Worm (Caenorhabditis elegans) whole organism, L1 larva: ENCODE measurements around the gene gpa-10.
A peak's percentile ranks its signal among the peaks of the same experiment; 100 is the strongest.

Source experiments
- C04F5.9 ChIP-seq: sonication (generic microtip); optimal IDR thresholded peaks from 2 replicates; lab custom pipeline; 2016; ENCODE audit warnings: missing genetic modification characterization, missing compliant biosample characterization
- C16A3.4 ChIP-seq: fragments of 150-350 bp; optimal IDR thresholded peaks from 2 replicates; lab custom pipeline; 2014; ENCODE audit warnings: missing biosample characterization, missing genetic modification characterization
- Y116A8C.19 ChIP-seq: sonication (generic microtip); optimal IDR thresholded peaks from 2 replicates; lab custom pipeline; 2016; ENCODE audit warnings: missing compliant biosample characterization, missing genetic modification characterization, borderline replicate concordance
- alr-1 ChIP-seq: fragments of 200-800 bp; sonication (Bioruptor generic); optimal IDR thresholded peaks from 2 replicates; lab custom pipeline; 2018; ENCODE audit warnings: borderline replicate concordance, mild to moderate bottlenecking, missing genetic modification characterization, missing compliant biosample characterization
- ama-1 ChIP-seq: fragments of 150-350 bp; optimal IDR thresholded peaks from 2 replicates; lab custom pipeline; 2014
- blmp-1 ChIP-seq: fragments of 150-350 bp; optimal IDR thresholded peaks from 2 replicates; lab custom pipeline; 2014; ENCODE audit warnings: missing biosample characterization, missing genetic modification characterization
- ceh-90 ChIP-seq: sonication (generic microtip); optimal IDR thresholded peaks from 2 replicates; lab custom pipeline; 2016; ENCODE audit warnings: missing genetic modification characterization, missing compliant biosample characterization
- dsc-1 ChIP-seq: sonication (generic microtip); optimal IDR thresholded peaks from 2 replicates; lab custom pipeline; 2016; ENCODE audit warnings: mild to moderate bottlenecking, missing genetic modification characterization, missing compliant biosample characterization
- efl-1 ChIP-seq, 4 experiments: fragments of 150-350 bp; optimal IDR thresholded peaks in 3 of 4; peaks in 1 of 4; 1 replicate in 1 of 4; 2 replicates in 3 of 4; lab custom pipeline; 2014; ENCODE audit warnings: missing biosample characterization in 2 of 4, missing genetic modification characterization in 2 of 4, missing genetic modification reagents in 2 of 4
- egl-27 ChIP-seq, 2 experiments: fragments of 150-350 bp in 1 of 2; sonication (generic microtip); optimal IDR thresholded peaks; 3 replicates each; lab custom pipeline; 2017 to 2018; ENCODE audit warnings: missing biosample characterization in 2 of 2, missing genetic modification characterization in 2 of 2, missing genetic modification reagents in 2 of 2
- elt-3 ChIP-seq, 6 experiments: fragments of 150-350 bp in 1 of 6; sonication (generic microtip); optimal IDR thresholded peaks; 2 replicates each; lab custom pipeline; 2017 to 2018; ENCODE audit warnings: missing biosample characterization in 6 of 6, missing genetic modification characterization in 6 of 6, inconsistent platforms in 1 of 6
- ets-5 ChIP-seq: fragments of 200-800 bp; sonication (Bioruptor generic); IDR thresholded peaks from 2 replicates; pipeline ENCODE4 v1.3.6; 2022; ENCODE audit warnings: missing genetic modification characterization, missing compliant biosample characterization
- grh-1 ChIP-seq: fragments of 200-800 bp; sonication (Bioruptor generic); IDR thresholded peaks from 2 replicates; pipeline ENCODE4 v1.3.6; 2022; ENCODE audit warnings: missing genetic modification reagents, missing genetic modification characterization, missing compliant biosample characterization
- hlh-17 ChIP-seq: fragments of 200-800 bp; sonication (Bioruptor generic); optimal IDR thresholded peaks from 2 replicates; lab custom pipeline; 2018; ENCODE audit warnings: missing genetic modification characterization, mild to moderate bottlenecking, missing compliant biosample characterization, moderate library complexity, borderline replicate concordance
- irx-1 ChIP-seq: sonication (generic microtip); optimal IDR thresholded peaks from 2 replicates; lab custom pipeline; 2016; ENCODE audit warnings: missing genetic modification characterization, missing compliant biosample characterization
- lin-13 ChIP-seq: fragments of 150-350 bp; optimal IDR thresholded peaks from 2 replicates; lab custom pipeline; 2014; ENCODE audit warnings: missing biosample characterization, missing genetic modification reagents, missing genetic modification characterization
- lin-14 ChIP-seq: fragments of 200-800 bp; sonication (Bioruptor generic); optimal IDR thresholded peaks from 2 replicates; lab custom pipeline; 2018; ENCODE audit warnings: mild to moderate bottlenecking, missing genetic modification characterization, moderate library complexity, missing compliant biosample characterization
- lin-15B ChIP-seq: fragments of 150-350 bp; sonication (generic microtip); optimal IDR thresholded peaks from 3 replicates; lab custom pipeline; 2014; ENCODE audit warnings: missing biosample characterization, missing genetic modification characterization
- lin-35 ChIP-seq, 2 experiments: fragments of 150-350 bp; optimal IDR thresholded peaks; 2 replicates each; lab custom pipeline; 2014; ENCODE audit warnings: missing biosample characterization in 2 of 2, missing genetic modification characterization in 2 of 2, missing genetic modification reagents in 2 of 2
- lsy-2 ChIP-seq, 2 experiments: fragments of 150-350 bp; optimal IDR thresholded peaks; 2 replicates each; lab custom pipeline; 2014; ENCODE audit warnings: missing biosample characterization in 2 of 2, missing genetic modification characterization in 2 of 2
- mdl-1 ChIP-seq, 2 experiments: fragments of 150-350 bp; optimal IDR thresholded peaks; 2 replicates each; lab custom pipeline; 2014 to 2017; ENCODE audit warnings: missing biosample characterization in 2 of 2, missing genetic modification characterization in 2 of 2, inconsistent platforms in 1 of 2
- nhr-12 ChIP-seq: sonication (generic microtip); optimal IDR thresholded peaks from 2 replicates; lab custom pipeline; 2017; ENCODE audit warnings: missing biosample characterization, missing genetic modification characterization
- nhr-19 ChIP-seq: fragments of 200-800 bp; sonication (Bioruptor generic); conservative IDR thresholded peaks from 2 replicates; pipeline ENCODE4 v1.3.6; 2022; ENCODE audit warnings: missing genetic modification characterization, missing compliant biosample characterization
- nhr-20 ChIP-seq: sonication (generic microtip); optimal IDR thresholded peaks from 2 replicates; lab custom pipeline; 2016; ENCODE audit warnings: mild to moderate bottlenecking, missing genetic modification characterization, missing compliant biosample characterization
- nhr-237 ChIP-seq: fragments of 150-350 bp; optimal IDR thresholded peaks from 2 replicates; lab custom pipeline; 2014; ENCODE audit warnings: missing biosample characterization, missing genetic modification characterization
- nhr-71 ChIP-seq: sonication (generic microtip); optimal IDR thresholded peaks from 2 replicates; lab custom pipeline; 2016; ENCODE audit warnings: mild to moderate bottlenecking, missing genetic modification characterization, moderate library complexity, missing compliant biosample characterization
- nhr-76 ChIP-seq: sonication (generic microtip); optimal IDR thresholded peaks from 2 replicates; lab custom pipeline; 2017; ENCODE audit warnings: missing biosample characterization, missing genetic modification characterization
- nhr-84 ChIP-seq: sonication (generic microtip); optimal IDR thresholded peaks from 2 replicates; lab custom pipeline; 2017; ENCODE audit warnings: missing biosample characterization, missing genetic modification characterization
- nhr-85 ChIP-seq: sonication (generic microtip); peaks from one replicate; lab custom pipeline; 2016; ENCODE audit warnings: missing genetic modification characterization, inconsistent platforms, missing compliant biosample characterization
- nhr-90 ChIP-seq: sonication (generic microtip); optimal IDR thresholded peaks from 2 replicates; lab custom pipeline; 2016; ENCODE audit warnings: mild to moderate bottlenecking, missing genetic modification characterization, missing compliant biosample characterization; ENCODE audit not compliant: poor library complexity
- pag-3 ChIP-seq: sonication (generic microtip); optimal IDR thresholded peaks from 2 replicates; lab custom pipeline; 2017; ENCODE audit warnings: missing genetic modification characterization, mild to moderate bottlenecking, missing compliant biosample characterization, antibody characterized with exemption, borderline replicate concordance; ENCODE audit not compliant: insufficient read depth
- pqm-1 ChIP-seq: sonication (generic microtip); optimal IDR thresholded peaks from 3 replicates; lab custom pipeline; 2017; ENCODE audit warnings: missing biosample characterization, missing genetic modification characterization
- rnt-1 ChIP-seq: sonication (generic microtip); optimal IDR thresholded peaks from 2 replicates; lab custom pipeline; 2016; ENCODE audit warnings: mild to moderate bottlenecking, missing genetic modification characterization, moderate library complexity, missing compliant biosample characterization
- skn-1 ChIP-seq: fragments of 150-350 bp; optimal IDR thresholded peaks from 2 replicates; lab custom pipeline; 2014; ENCODE audit warnings: missing biosample characterization, missing genetic modification characterization
- snu-23 ChIP-seq: sonication (generic microtip); optimal IDR thresholded peaks from 2 replicates; lab custom pipeline; 2016; ENCODE audit warnings: missing genetic modification characterization, missing compliant biosample characterization
- swsn-7 ChIP-seq: sonication (generic microtip); optimal IDR thresholded peaks from 2 replicates; lab custom pipeline; 2016; ENCODE audit warnings: missing genetic modification characterization, missing compliant biosample characterization
- tbx-2 ChIP-seq: sonication (generic microtip); optimal IDR thresholded peaks from 2 replicates; lab custom pipeline; 2016; ENCODE audit warnings: missing genetic modification characterization, missing compliant biosample characterization
- tlp-1 ChIP-seq: fragments of 150-350 bp; optimal IDR thresholded peaks from 2 replicates; lab custom pipeline; 2014; ENCODE audit warnings: missing biosample characterization, missing genetic modification characterization
- unc-130 ChIP-seq: fragments of 150-350 bp; optimal IDR thresholded peaks from 2 replicates; lab custom pipeline; 2017; ENCODE audit warnings: missing biosample characterization, missing genetic modification characterization, inconsistent platforms
- vab-15 ChIP-seq: sonication (generic microtip); optimal IDR thresholded peaks from 2 replicates; lab custom pipeline; 2017; ENCODE audit warnings: missing genotype, mild to moderate bottlenecking, missing genetic modification characterization, missing compliant biosample characterization
- zip-4 ChIP-seq: fragments of 200-800 bp; sonication (Bioruptor generic); optimal IDR thresholded peaks from 2 replicates; lab custom pipeline; 2018; ENCODE audit warnings: mild to moderate bottlenecking, missing genetic modification characterization, moderate library complexity, missing compliant biosample characterization
- ztf-4 ChIP-seq: fragments of 150-350 bp; optimal IDR thresholded peaks from 2 replicates; lab custom pipeline; 2014; ENCODE audit warnings: missing biosample characterization, missing genetic modification characterization

gpa-10 gene

DNA sequence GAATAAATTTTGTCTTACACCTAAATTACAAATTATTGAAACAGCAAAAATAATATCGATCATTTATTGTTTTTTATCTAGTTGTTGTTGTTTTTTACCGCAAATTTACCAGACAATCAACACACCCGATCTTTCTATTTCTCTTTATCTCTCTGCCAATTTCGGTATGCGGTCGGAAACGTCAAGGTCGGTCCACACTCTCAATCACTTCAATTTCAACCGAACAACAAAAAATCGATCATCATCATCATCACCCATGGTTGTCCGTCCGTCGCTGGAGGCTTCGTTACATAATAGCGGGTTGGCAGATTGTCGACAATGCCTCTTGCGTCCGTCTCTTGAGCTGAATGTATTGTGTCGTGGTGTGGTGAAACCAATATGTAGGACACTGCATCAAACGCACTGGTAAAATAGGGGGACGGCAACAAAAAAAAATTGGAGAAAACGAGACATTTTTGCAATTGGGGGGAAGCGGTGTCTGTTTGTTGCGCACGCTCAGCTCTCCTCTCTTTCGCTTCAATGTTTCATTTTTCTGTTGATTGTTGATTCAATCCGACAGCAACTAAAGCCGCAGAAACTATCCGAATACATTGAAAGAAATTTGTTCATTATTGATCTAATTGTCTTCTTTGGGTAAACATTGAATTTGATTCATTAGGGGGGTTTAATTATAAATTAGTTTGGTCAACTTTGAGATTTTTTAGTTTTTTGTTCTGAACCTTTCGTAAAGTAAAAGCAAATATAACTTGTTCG, 22.3 kb upstream of the gpa-10 start:
- TF ChIP-seq tbx-2 (tag; lab: Kevin White, UChicago) (peak; percentile 18), egl-27 (tag; optimal IDR thresholded peaks at IDR 0.05; lab: Kevin White, UChicago) (no peak), nhr-237 (tag; lab: Kevin White, UChicago) (no peak), C04F5.9 (tag; lab: Kevin White, UChicago) (no peak), nhr-19 (GFP tag; lab: Robert Waterston, UW) (no peak), C16A3.4 (no peak), lin-35 (GFP tag; optimal IDR thresholded peaks at IDR 0.05; lab: Kevin White, UChicago) (peak in 1 of 2 experiments; percentile 3), lin-14 (GFP tag; lab: Kevin White, UChicago) (peak; percentile 71), snu-23 (GFP tag; lab: Kevin White, UChicago) (peak; percentile 14), alr-1 (tag; lab: Kevin White, UChicago) (no peak), irx-1 (tag; lab: Kevin White, UChicago) (no peak), zip-4 (GFP tag; lab: Kevin White, UChicago) (no peak), lsy-2 (tag; optimal IDR thresholded peaks at IDR 0.05; lab: Kevin White, UChicago) (no peak), vab-15 (tag; lab: Kevin White, UChicago) (no peak), ztf-4 (tag; lab: Kevin White, UChicago) (no peak), hlh-17 (GFP tag; lab: Kevin White, UChicago) (no peak), nhr-85 (tag; lab: Kevin White, UChicago) (peak; percentile 86), ets-5 (GFP tag; lab: Robert Waterston, UW) (no peak), lin-13 (GFP tag; lab: Kevin White, UChicago) (no peak), ama-1 (lab: Kevin White, UChicago) (no peak), blmp-1 (tag; lab: Kevin White, UChicago) (peak; percentile 71), tlp-1 (no peak), skn-1 (tag; lab: Kevin White, UChicago) (no peak), lin-15B (no peak), nhr-90 (tag; lab: Kevin White, UChicago) (peak; percentile 8), Y116A8C.19 (no peak), grh-1 (GFP tag; lab: Robert Waterston, UW) (no peak), nhr-71 (peak; percentile 4), rnt-1 (tag; lab: Kevin White, UChicago) (peak; percentile 6), mdl-1 (tag; optimal IDR thresholded peaks at IDR 0.05; lab: Kevin White, UChicago) (no peak), nhr-84 (tag; lab: Kevin White, UChicago) (no peak), nhr-76 (tag; lab: Kevin White, UChicago) (no peak), ceh-90 (tag; lab: Kevin White, UChicago) (no peak), pqm-1 (tag; lab: Kevin White, UChicago) (no peak), nhr-12 (tag; lab: Kevin White, UChicago) (no peak), unc-130 (tag; lab: Kevin White, UChicago) (no peak), nhr-20 (peak; percentile 35), elt-3 (tag; optimal IDR thresholded peaks at IDR 0.05; lab: Kevin White, UChicago) (peak in 1 of 6 experiments; percentile 7), pag-3 (no peak)

DNA sequence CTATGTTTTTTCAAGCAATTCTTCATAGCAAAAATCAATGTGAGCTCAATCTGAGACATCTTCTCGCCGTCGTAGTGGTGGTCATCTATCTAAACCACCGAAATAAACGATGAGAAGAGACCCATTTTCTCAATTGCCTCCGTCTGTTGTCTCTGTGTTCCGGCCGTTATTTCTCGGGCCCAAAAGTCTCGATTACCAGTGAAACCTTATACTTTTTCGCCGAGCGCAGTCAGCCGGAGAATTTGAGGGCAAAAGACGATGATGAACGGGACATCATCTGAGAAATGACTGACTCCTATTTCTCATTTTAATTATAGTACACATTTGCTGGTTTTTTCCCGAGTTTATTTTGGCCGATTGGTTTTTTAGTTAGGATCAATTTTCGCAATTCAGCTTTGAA, 21.2 kb upstream of the gpa-10 start:
- TF ChIP-seq dsc-1 (tag; lab: Kevin White, UChicago): peak; percentile 2
- TF ChIP-seq nhr-20: no peak
- no peak for TF ChIP-seq ceh-90 (tag; lab: Kevin White, UChicago)
- peak; percentile 4 for TF ChIP-seq lin-14 (GFP tag; lab: Kevin White, UChicago)
- no peak for TF ChIP-seq efl-1 (optimal IDR thresholded peaks at IDR 0.05; lab: Kevin White, UChicago)
- peak in 1 of 2 experiments; percentile 77 for TF ChIP-seq efl-1 (GFP tag; optimal IDR thresholded peaks at IDR 0.05 in 1 of 2; lab: Kevin White, UChicago)
- no peak for TF ChIP-seq nhr-71
- TF ChIP-seq nhr-237 (tag; lab: Kevin White, UChicago): no peak
- no peak for TF ChIP-seq swsn-7 (tag; lab: Kevin White, UChicago)
